Fruit fly (Drosophila melanogaster): Measurements from ENCODE around the gene CG14238.

The CG14238 gene

DNA sequence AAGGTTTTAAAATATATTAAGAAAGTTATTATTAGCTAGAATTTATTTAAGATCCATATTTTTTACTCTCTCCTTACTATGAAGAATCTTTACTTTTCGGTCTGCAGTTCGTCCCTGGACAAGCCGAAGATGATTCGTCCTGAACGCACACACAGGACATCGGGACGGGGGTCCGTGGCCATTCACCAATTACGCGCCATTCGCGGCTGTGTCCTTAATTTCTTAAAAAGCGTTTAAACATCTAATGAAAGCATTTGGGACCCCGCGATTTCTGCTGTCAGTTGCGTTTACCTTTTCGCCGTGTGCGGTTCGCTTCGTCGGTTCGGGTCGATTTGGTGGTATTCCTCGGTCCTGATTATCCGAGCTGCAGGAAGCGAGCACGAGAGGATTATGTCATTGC, at the start of gene CG14238:
CG14238 (plus strand) TSS at position 301 of the 400 bp plus-strand sequence.
- TF ChIP-seq Jra (GFP tag; optimal IDR thresholded peaks at IDR 0.05) (no peak), GATAd (GFP tag; optimal IDR thresholded peaks at IDR 0.05) (no peak), Hnf4 (GFP tag; optimal IDR thresholded peaks at IDR 0.05) (no peak), rgr (GFP tag; optimal IDR thresholded peaks at IDR 0.05) (no peak)

- no peak for TF ChIP-seq HLH106 (tag; optimal IDR thresholded peaks at IDR 0.05)
- TF ChIP-seq Hr83 (GFP tag; optimal IDR thresholded peaks at IDR 0.05; ENCODE audit: poor library complexity, severe bottlenecking), result no peak
- TF ChIP-seq lola (GFP tag; optimal IDR thresholded peaks at IDR 0.05), result no peak
- TF ChIP-seq br (GFP tag; optimal IDR thresholded peaks at IDR 0.05), result no peak
- no peak for TF ChIP-seq Mio (GFP tag; optimal IDR thresholded peaks at IDR 0.05)
- TF ChIP-seq jim (GFP tag; optimal IDR thresholded peaks at IDR 0.05), result no peak
- TF ChIP-seq Dfd (GFP tag; optimal IDR thresholded peaks at IDR 0.05), result no peak
- TF ChIP-seq dsf (GFP tag; optimal IDR thresholded peaks at IDR 0.05; ENCODE audit: borderline replicate concordance), result no peak
- TF ChIP-seq Dif (GFP tag; optimal IDR thresholded peaks at IDR 0.05; ENCODE audit: partially characterized antibody), result no peak
- no peak for TF ChIP-seq Hnf4 (GFP tag; optimal IDR thresholded peaks at IDR 0.05)
- TF ChIP-seq CrebA (GFP tag; optimal IDR thresholded peaks at IDR 0.05; ENCODE audit: borderline replicate concordance), result no peak
- no peak for TF ChIP-seq dl (GFP tag; optimal IDR thresholded peaks at IDR 0.05; ENCODE audit: insufficient read depth in 1 of 2, partially characterized antibody in 2 of 2)
- no peak for TF ChIP-seq psq (GFP tag; optimal IDR thresholded peaks at IDR 0.05)
- no peak for TF ChIP-seq Rel (GFP tag; optimal IDR thresholded peaks at IDR 0.05)
- TF ChIP-seq Rel (tag; optimal IDR thresholded peaks at IDR 0.05), result no peak
- no peak for TF ChIP-seq OdsH (GFP tag; optimal IDR thresholded peaks at IDR 0.05)
Observed at dm6 chr3R:26409780-26410179, 48.3 kb upstream of the CG14238 start.

DNA sequence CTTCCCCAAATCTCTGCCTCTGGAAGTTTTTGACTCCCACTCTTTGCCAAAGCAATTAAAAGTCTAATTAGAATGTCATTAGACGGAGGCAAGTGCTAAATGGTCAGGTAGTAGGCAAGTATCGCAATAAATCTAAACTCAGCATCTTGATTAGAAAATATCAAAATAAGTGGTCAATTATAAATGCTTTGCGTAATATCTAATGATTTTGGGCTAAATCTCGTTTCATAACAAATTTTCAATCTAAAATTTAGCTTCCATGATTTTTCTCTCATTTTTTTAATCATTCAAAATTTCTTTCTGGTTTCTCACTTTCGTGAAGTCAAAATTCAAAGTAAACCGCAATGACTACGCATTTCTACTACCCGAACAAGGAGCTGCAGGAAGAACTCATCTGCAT, 44.3 kb upstream of the CG14238 start, which contains the start of gene Ald2:
Ald2 (plus strand) TSS at position 301 of the 400 bp plus-strand sequence.
- TF ChIP-seq ey (GFP tag; optimal IDR thresholded peaks at IDR 0.05) (no peak), Mio (GFP tag; optimal IDR thresholded peaks at IDR 0.05) (no peak), pan (optimal IDR thresholded peaks at IDR 0.05) (no peak), OdsH (GFP tag; optimal IDR thresholded peaks at IDR 0.05) (no peak), woc (GFP tag; optimal IDR thresholded peaks at IDR 0.05) (no peak), sage (GFP tag; optimal IDR thresholded peaks at IDR 0.05) (no peak), Vsx2 (GFP tag; optimal IDR thresholded peaks at IDR 0.05; ENCODE audit: partially characterized antibody) (no peak), lola (GFP tag; optimal IDR thresholded peaks at IDR 0.05) (no peak), usp (GFP tag; optimal IDR thresholded peaks at IDR 0.05) (no peak), Abd-B (GFP tag; optimal IDR thresholded peaks at IDR 0.05) (no peak), tai (GFP tag; optimal IDR thresholded peaks at IDR 0.05) (no peak), br (GFP tag; optimal IDR thresholded peaks at IDR 0.05) (no peak)

DNA sequence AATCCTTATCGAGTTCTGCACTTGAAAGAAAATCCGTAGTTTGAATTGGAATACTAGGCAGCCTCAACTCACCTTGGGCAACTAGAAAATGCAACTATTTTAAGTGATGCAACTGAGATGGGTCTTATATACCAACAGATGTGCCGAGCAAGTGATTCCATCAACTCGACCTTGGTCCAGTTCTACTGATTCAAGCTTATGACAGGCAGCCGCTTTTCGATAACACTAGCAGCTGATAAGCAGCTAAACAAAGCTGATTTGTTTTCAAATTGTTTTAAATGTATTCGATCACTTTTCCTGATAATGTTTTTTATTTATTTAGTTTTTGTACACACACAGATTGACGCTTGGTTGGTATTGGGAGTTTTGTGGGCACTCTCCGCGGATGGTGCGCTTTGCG, 33.0 kb upstream of the CG14238 start, which contains the start of gene CG6503:
CG6503 (minus strand) TSS at position 101 of the 400 bp plus-strand sequence.
- TF ChIP-seq psq (GFP tag; optimal IDR thresholded peaks at IDR 0.05), result no peak
- TF ChIP-seq usp (GFP tag; optimal IDR thresholded peaks at IDR 0.05), result no peak
- TF ChIP-seq Hr83 (GFP tag; optimal IDR thresholded peaks at IDR 0.05; ENCODE audit: poor library complexity, severe bottlenecking), result no peak
- TF ChIP-seq OdsH (GFP tag; optimal IDR thresholded peaks at IDR 0.05), result no peak
- TF ChIP-seq HLH106 (tag; optimal IDR thresholded peaks at IDR 0.05), result no peak
- no peak for TF ChIP-seq GATAd (GFP tag; optimal IDR thresholded peaks at IDR 0.05)
- TF ChIP-seq tai (GFP tag; optimal IDR thresholded peaks at IDR 0.05), result no peak
- TF ChIP-seq Myc (optimal IDR thresholded peaks at IDR 0.05), result no peak
- no peak for TF ChIP-seq lola (GFP tag; optimal IDR thresholded peaks at IDR 0.05)
- no peak for TF ChIP-seq N (GFP tag; optimal IDR thresholded peaks at IDR 0.05)
- TF ChIP-seq CrebA (GFP tag; optimal IDR thresholded peaks at IDR 0.05; ENCODE audit: borderline replicate concordance), result no peak
- no peak for TF ChIP-seq Sp1 (GFP tag; optimal IDR thresholded peaks at IDR 0.05)
- TF ChIP-seq foxo (GFP tag; optimal IDR thresholded peaks at IDR 0.05), result no peak
- no peak for TF ChIP-seq Abd-B (GFP tag; optimal IDR thresholded peaks at IDR 0.05)
- no peak for TF ChIP-seq br (GFP tag; optimal IDR thresholded peaks at IDR 0.05)
- TF ChIP-seq Vsx2 (GFP tag; optimal IDR thresholded peaks at IDR 0.05; ENCODE audit: partially characterized antibody), result no peak

dm6 chr3R:26425681-26426080, 32.4 kb upstream of the CG14238 start, which contains the start of gene CG34291:
Gene CG34291, minus strand, starts transcription at chr3R:26425781.
- TF ChIP-seq Dfd (GFP tag; optimal IDR thresholded peaks at IDR 0.05), result no peak
- TF ChIP-seq h (GFP tag; optimal IDR thresholded peaks at IDR 0.05), result no peak
- TF ChIP-seq Jra (GFP tag; optimal IDR thresholded peaks at IDR 0.05), result no peak
- TF ChIP-seq foxo (GFP tag; optimal IDR thresholded peaks at IDR 0.05), result no peak
- no peak for TF ChIP-seq Hnf4 (GFP tag; optimal IDR thresholded peaks at IDR 0.05)

Data from whole organism, wandering third instar larva.